Fruit fly (Drosophila melanogaster) whole organism, wandering third instar larva: ENCODE data around the gene VGlut.

Experiments used
- Abd-B ChIP-seq: fragments of >200 bp; optimal IDR thresholded peaks from 2 replicates; lab custom pipeline; 2017; ENCODE audit warnings: missing biosample characterization, missing genetic modification characterization
- CrebA ChIP-seq: fragments of 200-800 bp; sonication (Bioruptor generic); optimal IDR thresholded peaks from 2 replicates; lab custom pipeline; 2016; ENCODE audit warnings: missing biosample characterization, mild to moderate bottlenecking, missing genetic modification characterization, borderline replicate concordance
- Dfd ChIP-seq: fragments of >200 bp; optimal IDR thresholded peaks from 2 replicates; lab custom pipeline; 2017; ENCODE audit warnings: missing biosample characterization, missing genetic modification characterization
- Dif ChIP-seq: fragments of 200-275, 200-300 bp; sonication (Bioruptor generic); optimal IDR thresholded peaks from 2 replicates; lab custom pipeline; 2018; ENCODE audit warnings: missing biosample characterization, missing genetic modification characterization; ENCODE audit not compliant: partially characterized antibody
- HLH106 ChIP-seq: fragments of 200-800 bp; optimal IDR thresholded peaks from 3 replicates; lab custom pipeline; 2019; ENCODE audit warnings: missing biosample characterization, mild to moderate bottlenecking, missing genetic modification characterization, moderate library complexity
- Hr78 ChIP-seq: fragments of >200 bp; optimal IDR thresholded peaks from 2 replicates; lab custom pipeline; 2017; ENCODE audit warnings: missing biosample characterization, missing genetic modification characterization
- Jra ChIP-seq: sonication (Bioruptor generic); optimal IDR thresholded peaks from 2 replicates; lab custom pipeline; 2016; ENCODE audit warnings: missing biosample characterization, missing genetic modification characterization
- Mio ChIP-seq: sonication (Bioruptor generic); optimal IDR thresholded peaks from 2 replicates; lab custom pipeline; 2016; ENCODE audit warnings: missing biosample characterization, missing genetic modification characterization
- Myc ChIP-seq: fragments of >200 bp; optimal IDR thresholded peaks from 2 replicates; lab custom pipeline; 2017
- N ChIP-seq: fragments of >200 bp; optimal IDR thresholded peaks from 2 replicates; lab custom pipeline; 2018; ENCODE audit warnings: missing biosample characterization, missing external identifiers, missing genetic modification characterization
- OdsH ChIP-seq: fragments of 200-800 bp; sonication (Bioruptor generic); optimal IDR thresholded peaks from 2 replicates; lab custom pipeline; 2016; ENCODE audit warnings: missing biosample characterization, mild to moderate bottlenecking, missing genetic modification characterization
- Sp1 ChIP-seq: fragments of 200-800 bp; sonication (Bioruptor generic); optimal IDR thresholded peaks from 3 replicates; lab custom pipeline; 2019; ENCODE audit warnings: missing biosample characterization, mild to moderate bottlenecking, missing genetic modification characterization, moderate library complexity
- Vsx2 ChIP-seq: fragments of 200-300, 225-300 bp; sonication (Bioruptor generic); optimal IDR thresholded peaks from 2 replicates; lab custom pipeline; 2018; ENCODE audit warnings: missing biosample characterization, missing genetic modification characterization; ENCODE audit not compliant: partially characterized antibody
- br ChIP-seq: fragments of 200-800 bp; sonication (Bioruptor generic); optimal IDR thresholded peaks from 2 replicates; lab custom pipeline; 2016; ENCODE audit warnings: missing biosample characterization, missing genetic modification characterization
- brk ChIP-seq: fragments of 200-800 bp; sonication (Bioruptor generic); optimal IDR thresholded peaks from 2 replicates; lab custom pipeline; 2016; ENCODE audit warnings: missing biosample characterization, mild to moderate bottlenecking, missing genetic modification characterization
- dl ChIP-seq, 2 experiments: fragments of 175-275, 200-275 bp in 1 of 2; fragments of 200-275 bp in 1 of 2; sonication (Bioruptor generic); optimal IDR thresholded peaks; lab custom pipeline; 2018; ENCODE audit warnings: mild to moderate bottlenecking in 2 of 2, missing biosample characterization in 2 of 2, missing genetic modification characterization in 2 of 2, moderate library complexity in 2 of 2; ENCODE audit not compliant: partially characterized antibody in 2 of 2, insufficient read depth in 1 of 2
- dmrt93B ChIP-seq: fragments of 200-800 bp; sonication (Bioruptor generic); optimal IDR thresholded peaks from 2 replicates; lab custom pipeline; 2018; ENCODE audit warnings: missing biosample characterization, mild to moderate bottlenecking, missing genetic modification characterization
- dsf ChIP-seq: sonication (Bioruptor generic); optimal IDR thresholded peaks from 2 replicates; lab custom pipeline; 2016; ENCODE audit warnings: missing biosample characterization, missing genetic modification characterization, borderline replicate concordance
- ey ChIP-seq: fragments of 200-800 bp; sonication (Bioruptor generic); optimal IDR thresholded peaks from 2 replicates; lab custom pipeline; 2016; ENCODE audit warnings: missing biosample characterization, missing genetic modification characterization
- foxo ChIP-seq, 2 experiments: fragments of 200-800 bp; sonication (Bioruptor generic); optimal IDR thresholded peaks; 2 replicates in 1 of 2; 3 replicates in 1 of 2; lab custom pipeline; 2016 to 2017; ENCODE audit warnings: missing biosample characterization in 2 of 2, missing genetic modification characterization in 2 of 2
- fru ChIP-seq: fragments of 200-800 bp; sonication (Bioruptor generic); optimal IDR thresholded peaks from 3 replicates; lab custom pipeline; 2016; ENCODE audit warnings: missing biosample characterization, mild to moderate bottlenecking, missing genetic modification characterization
- h ChIP-seq: fragments of 200-800 bp; sonication (Bioruptor generic); optimal IDR thresholded peaks from 3 replicates; lab custom pipeline; 2016; ENCODE audit warnings: missing biosample characterization, mild to moderate bottlenecking, missing genetic modification characterization
- jim ChIP-seq: fragments of 175-275, 200-325 bp; sonication (Bioruptor generic); optimal IDR thresholded peaks from 2 replicates; lab custom pipeline; 2016; ENCODE audit warnings: missing biosample characterization, mild to moderate bottlenecking, missing genetic modification characterization
- lola ChIP-seq: fragments of >200 bp; optimal IDR thresholded peaks from 2 replicates; lab custom pipeline; 2017; ENCODE audit warnings: missing biosample characterization, missing genetic modification characterization
- pan ChIP-seq: fragments of >200 bp; optimal IDR thresholded peaks from 2 replicates; lab custom pipeline; 2017
- psq ChIP-seq: fragments of 200-800 bp; sonication (Bioruptor generic); optimal IDR thresholded peaks from 3 replicates; lab custom pipeline; 2017; ENCODE audit warnings: missing biosample characterization, mild to moderate bottlenecking, missing genetic modification characterization, moderate library complexity
- sage ChIP-seq: fragments of 200-800 bp; sonication (Bioruptor generic); optimal IDR thresholded peaks from 2 replicates; lab custom pipeline; 2016; ENCODE audit warnings: missing biosample characterization, mild to moderate bottlenecking, missing genetic modification characterization
- sv ChIP-seq: fragments of 200-800 bp; sonication (Bioruptor generic); optimal IDR thresholded peaks from 3 replicates; lab custom pipeline; 2016; ENCODE audit warnings: missing biosample characterization, missing genetic modification characterization
- usp ChIP-seq: fragments of >200 bp; optimal IDR thresholded peaks from 2 replicates; lab custom pipeline; 2017; ENCODE audit warnings: missing biosample characterization, missing genetic modification characterization
- woc ChIP-seq: sonication (Bioruptor generic); optimal IDR thresholded peaks from 2 replicates; lab custom pipeline; 2016; ENCODE audit warnings: missing biosample characterization, mild to moderate bottlenecking, missing genetic modification characterization

The VGlut gene

DNA sequence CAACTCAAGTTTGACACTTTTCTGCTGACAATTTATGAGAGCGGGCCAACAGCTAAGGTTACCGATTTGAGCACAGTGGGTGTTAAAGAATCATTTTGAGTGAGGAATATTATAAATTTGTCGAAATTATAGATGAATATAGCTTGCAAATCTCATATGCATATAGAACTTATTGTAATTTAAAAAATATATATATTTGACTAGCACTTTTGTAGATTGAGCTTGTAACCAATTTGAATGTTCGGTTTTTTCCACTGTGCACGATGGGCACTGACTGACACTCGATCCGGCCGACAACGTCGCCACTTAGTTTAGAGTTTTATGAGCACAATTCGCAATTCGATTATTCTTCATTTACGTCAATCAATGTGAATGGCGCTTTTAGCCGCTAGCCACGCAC lies 1.6 kb upstream of the VGlut start:
- no peak for TF ChIP-seq HLH106 (tag; lab: Kevin White, UChicago)
- TF ChIP-seq OdsH = no peak
- no peak for TF ChIP-seq Dif
- TF ChIP-seq lola (GFP tag; lab: Kevin White, UChicago) = no peak
- TF ChIP-seq brk = no peak
- TF ChIP-seq br (GFP tag; lab: Kevin White, UChicago) = no peak
- peak in 1 of 2 experiments; percentile 3 for TF ChIP-seq foxo (GFP tag; optimal IDR thresholded peaks at IDR 0.05; lab: Kevin White, UChicago)
- no peak for TF ChIP-seq Sp1 (GFP tag; lab: Kevin White, UChicago)

DNA sequence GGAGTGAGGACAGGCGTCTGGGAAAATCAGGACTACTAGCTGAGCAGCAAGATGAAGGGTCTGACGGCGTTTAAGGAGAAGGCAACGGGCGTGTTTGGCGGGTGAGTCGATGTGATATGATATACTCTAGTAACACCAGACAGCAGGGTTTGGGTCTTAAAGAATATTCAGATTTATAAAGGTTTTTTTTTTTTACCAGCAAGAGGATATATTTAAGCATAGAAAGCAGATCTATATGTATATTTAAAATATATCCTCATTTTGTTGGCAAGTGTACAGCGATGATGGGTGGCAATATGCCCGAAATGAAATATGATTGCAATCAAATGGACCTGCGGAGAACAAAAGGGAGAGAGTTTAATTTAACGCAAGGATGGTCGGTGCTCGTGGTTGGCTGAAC lies 2.1 kb downstream of the VGlut start:
- no peak for TF ChIP-seq sage
- peak in 1 of 2 experiments; percentile 13 for TF ChIP-seq foxo (GFP tag; optimal IDR thresholded peaks at IDR 0.05; lab: Kevin White, UChicago)
- no peak for TF ChIP-seq jim (GFP tag; lab: Kevin White, UChicago)

dm6 chr2L:2404631-2405030 lies 4.5 kb downstream of the VGlut start:
- peak; percentile 98 for TF ChIP-seq Dfd (GFP tag; lab: Kevin White, UChicago)
- TF ChIP-seq Vsx2 (GFP tag; lab: Kevin White, UChicago) = no peak

dm6 chr2L:2413093-2413492 lies 13.0 kb downstream of the VGlut start:
- TF ChIP-seq brk = no peak
- TF ChIP-seq Abd-B = no peak
- TF ChIP-seq usp (GFP tag; lab: Kevin White, UChicago) = no peak

dm6 chr2L:2415109-2415508 lies 15.0 kb downstream of the VGlut start, which contains the start of gene CG18641:
Gene CG18641, minus strand, starts transcription at chr2L:2415322.
- TF ChIP-seq HLH106 (tag; lab: Kevin White, UChicago) = no peak
- no peak for TF ChIP-seq woc (GFP tag; lab: Kevin White, UChicago)
- no peak for TF ChIP-seq Myc (lab: Kevin White, UChicago)
- TF ChIP-seq Mio (GFP tag; lab: Kevin White, UChicago) = no peak
- no peak for TF ChIP-seq dl (GFP tag; optimal IDR thresholded peaks at IDR 0.05; lab: Kevin White, UChicago; ENCODE audit: insufficient read depth in 1 of 2, partially characterized antibody in 2 of 2)
- TF ChIP-seq Hr78 (GFP tag; lab: Kevin White, UChicago) = no peak
- TF ChIP-seq jim (GFP tag; lab: Kevin White, UChicago) = no peak
- TF ChIP-seq N (GFP tag; lab: Kevin White, UChicago) = no peak
- no peak for TF ChIP-seq fru (GFP tag; lab: Kevin White, UChicago)
- no peak for TF ChIP-seq psq (GFP tag; lab: Kevin White, UChicago)
- TF ChIP-seq pan = no peak
- no peak for TF ChIP-seq sv (GFP tag; lab: Kevin White, UChicago)
- TF ChIP-seq Abd-B = no peak
- no peak for TF ChIP-seq sage
- no peak for TF ChIP-seq Dif

DNA sequence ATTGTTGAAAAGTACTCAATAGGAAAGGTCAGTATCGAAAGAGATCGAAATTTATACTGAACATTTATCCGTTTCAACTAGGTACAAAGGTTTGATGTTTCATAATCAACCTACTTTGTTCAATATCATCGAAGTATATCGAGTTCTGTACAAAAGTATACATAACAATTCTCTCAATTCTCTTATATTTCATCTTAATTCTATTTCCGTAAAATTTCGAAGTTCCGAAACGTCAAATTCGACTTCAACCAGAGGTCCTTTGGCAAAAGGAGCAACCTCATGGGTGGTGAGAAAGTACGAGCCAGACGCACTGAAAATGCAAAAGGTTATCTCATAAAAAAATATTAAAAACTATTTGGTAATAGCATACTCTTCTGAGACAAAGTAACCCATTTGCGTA lies 16.5 kb downstream of the VGlut start, which contains the start of gene CG31948:
TSS of gene CG31948 (minus strand) at position 101 of the 400 bp plus-strand sequence.
- TF ChIP-seq h (GFP tag; lab: Kevin White, UChicago) (no peak), Myc (lab: Kevin White, UChicago) (no peak), dl (GFP tag; optimal IDR thresholded peaks at IDR 0.05; lab: Kevin White, UChicago; ENCODE audit: insufficient read depth in 1 of 2, partially characterized antibody in 2 of 2) (no peak), CrebA (GFP tag; lab: Kevin White, UChicago) (no peak), OdsH (no peak), dsf (GFP tag; lab: Kevin White, UChicago) (no peak), dmrt93B (GFP tag; lab: Kevin White, UChicago) (no peak), ey (GFP tag; lab: Kevin White, UChicago) (no peak)

- TF ChIP-seq fru (GFP tag; lab: Kevin White, UChicago) (no peak), Jra (GFP tag; lab: Kevin White, UChicago) (no peak), dsf (GFP tag; lab: Kevin White, UChicago) (no peak), h (GFP tag; lab: Kevin White, UChicago) (no peak), woc (GFP tag; lab: Kevin White, UChicago) (no peak), jim (GFP tag; lab: Kevin White, UChicago) (no peak), Vsx2 (GFP tag; lab: Kevin White, UChicago) (no peak), Myc (lab: Kevin White, UChicago) (no peak), dmrt93B (GFP tag; lab: Kevin White, UChicago) (no peak), Hr78 (GFP tag; lab: Kevin White, UChicago) (no peak), OdsH (no peak), sage (no peak)
Observed at dm6 chr2L:2417865-2418264, 17.8 kb downstream of the VGlut start, which contains the start of gene CG34448. Gene CG34448, minus strand, starts transcription at chr2L:2417965.
